Fruit fly (Drosophila melanogaster) whole organism, adult: ENCODE data around the gene sowah.

Experiments
- CG11617 ChIP-seq: fragments of 200-800 bp; sonication (Bioruptor generic); optimal IDR thresholded peaks from 2 replicates; lab custom pipeline; 2017; ENCODE audit warnings: mild to moderate bottlenecking, missing biosample characterization, missing genetic modification reagents, missing genetic modification characterization
- CG12768 ChIP-seq: fragments of 200-800 bp; sonication (Bioruptor generic); optimal IDR thresholded peaks from 2 replicates; lab custom pipeline; 2017; ENCODE audit warnings: missing biosample characterization, missing genetic modification characterization, mild to moderate bottlenecking, moderate library complexity, missing genetic modification reagents
- CG14711 ChIP-seq: fragments of 200-800 bp; sonication (Bioruptor generic); optimal IDR thresholded peaks from 2 replicates; lab custom pipeline; 2018; ENCODE audit warnings: missing biosample characterization, mild to moderate bottlenecking, missing genetic modification characterization, moderate library complexity
- CG1620 ChIP-seq: fragments of 200-800 bp; sonication (Bioruptor generic); optimal IDR thresholded peaks from 2 replicates; lab custom pipeline; 2016; ENCODE audit warnings: missing biosample characterization, missing genetic modification characterization
- CG33017 ChIP-seq: fragments of 200-800 bp; sonication (Bioruptor generic); optimal IDR thresholded peaks from 2 replicates; lab custom pipeline; 2018; ENCODE audit warnings: missing biosample characterization, mild to moderate bottlenecking, missing genetic modification characterization, moderate library complexity
- CG5204 ChIP-seq: fragments of 200-800 bp; sonication (Bioruptor generic); optimal IDR thresholded peaks from 2 replicates; lab custom pipeline; 2016; ENCODE audit warnings: missing biosample characterization, missing genetic modification characterization
- CG7045 ChIP-seq: fragments of 200-800 bp; sonication (Bioruptor generic); optimal IDR thresholded peaks from 2 replicates; lab custom pipeline; 2017; ENCODE audit warnings: missing biosample characterization, mild to moderate bottlenecking, missing genetic modification characterization
- CG7101 ChIP-seq: fragments of 200-800 bp; sonication (Bioruptor generic); optimal IDR thresholded peaks from 2 replicates; lab custom pipeline; 2018; ENCODE audit warnings: missing biosample characterization, mild to moderate bottlenecking, missing genetic modification characterization, moderate library complexity
- Clk ChIP-seq: fragments of 200-800 bp; sonication (Bioruptor generic); optimal IDR thresholded peaks from 2 replicates; lab custom pipeline; 2017; ENCODE audit warnings: missing biosample characterization, missing genetic modification characterization
- Crg-1 ChIP-seq: fragments of 200-800 bp; sonication (Bioruptor generic); optimal IDR thresholded peaks from 2 replicates; lab custom pipeline; 2016; ENCODE audit warnings: missing biosample characterization, missing genetic modification characterization
- Hr96 ChIP-seq: fragments of 200-800 bp; sonication (Bioruptor generic); optimal IDR thresholded peaks from 2 replicates; lab custom pipeline; 2016; ENCODE audit warnings: missing biosample characterization, missing genetic modification characterization
- Mnt ChIP-seq: fragments of 200-800 bp; sonication (Bioruptor generic); optimal IDR thresholded peaks from 2 replicates; lab custom pipeline; 2016; ENCODE audit warnings: missing biosample characterization, mild to moderate bottlenecking, missing genetic modification characterization
- bab1 ChIP-seq: fragments of 200-800 bp; sonication (Bioruptor generic); optimal IDR thresholded peaks from 3 replicates; lab custom pipeline; 2019; ENCODE audit warnings: missing biosample characterization, mild to moderate bottlenecking, missing genetic modification characterization, moderate library complexity
- cic ChIP-seq: fragments of 200-800 bp; sonication (Bioruptor generic); optimal IDR thresholded peaks from 2 replicates; lab custom pipeline; 2017; ENCODE audit warnings: missing biosample characterization, mild to moderate bottlenecking, missing genetic modification characterization, moderate library complexity
- cnc ChIP-seq, 2 experiments: fragments of >200 bp; optimal IDR thresholded peaks; 2 replicates each; lab custom pipeline; 2017
- kay ChIP-seq: fragments of 200-800 bp; sonication (Bioruptor generic); peaks from one replicate; lab custom pipeline; 2016; ENCODE audit warnings: missing biosample characterization, missing genetic modification characterization, borderline replicate concordance
- ovo ChIP-seq: fragments of 200-800 bp; sonication (Bioruptor generic); optimal IDR thresholded peaks from 2 replicates; lab custom pipeline; 2016; ENCODE audit warnings: missing biosample characterization, missing genetic modification characterization
- pad ChIP-seq: fragments of 200-800 bp; sonication (Bioruptor generic); optimal IDR thresholded peaks from 3 replicates; lab custom pipeline; 2017; ENCODE audit warnings: missing biosample characterization, missing genetic modification characterization, mild to moderate bottlenecking, moderate library complexity, missing genetic modification reagents
- tj ChIP-seq: fragments of 200-800 bp; sonication (Bioruptor generic); optimal IDR thresholded peaks from 3 replicates; lab custom pipeline; 2017; ENCODE audit warnings: missing biosample characterization, mild to moderate bottlenecking, missing genetic modification characterization, moderate library complexity
- toe ChIP-seq: fragments of 200-800 bp; sonication (Bioruptor generic); optimal IDR thresholded peaks from 2 replicates; lab custom pipeline; 2016; ENCODE audit warnings: missing biosample characterization, missing genetic modification characterization

sowah gene

dm6 chr3L:12606292-12606691, 34.0 kb upstream of the sowah start:
- TF ChIP-seq kay (GFP tag; lab: Kevin White, UChicago) (no peak), pad (no peak), CG14711 (tag; lab: Kevin White, UChicago) (no peak), Clk (GFP tag; lab: Kevin White, UChicago) (no peak), ovo (GFP tag; lab: Kevin White, UChicago) (no peak), CG7045 (GFP tag; lab: Kevin White, UChicago) (no peak), Crg-1 (GFP tag; lab: Kevin White, UChicago) (no peak), tj (GFP tag; lab: Kevin White, UChicago) (no peak), cnc (optimal IDR thresholded peaks at IDR 0.05; lab: Kevin White, UChicago) (no peak), Hr96 (GFP tag; lab: Kevin White, UChicago) (no peak), toe (no peak), Mnt (GFP tag; lab: Kevin White, UChicago) (no peak), CG7101 (tag; lab: Kevin White, UChicago) (no peak), bab1 (GFP tag; lab: Kevin White, UChicago) (no peak), CG11617 (GFP tag; lab: Kevin White, UChicago) (no peak), cic (GFP tag; lab: Kevin White, UChicago) (no peak), CG12768 (GFP tag; lab: Kevin White, UChicago) (no peak)

dm6 chr3L:12601190-12601863, 29.0 kb upstream of the sowah start:
- TF ChIP-seq Crg-1 (GFP tag; lab: Kevin White, UChicago) (no peak), toe (no peak), CG1620 (GFP tag; lab: Kevin White, UChicago) (no peak), bab1 (GFP tag; lab: Kevin White, UChicago) (no peak), CG33017 (tag; lab: Kevin White, UChicago) (no peak), Hr96 (GFP tag; lab: Kevin White, UChicago) (no peak), Mnt (GFP tag; lab: Kevin White, UChicago) (no peak), CG14711 (tag; lab: Kevin White, UChicago) (no peak), CG5204 (no peak), cnc (optimal IDR thresholded peaks at IDR 0.05; lab: Kevin White, UChicago) (no peak), ovo (GFP tag; lab: Kevin White, UChicago) (no peak), CG11617 (GFP tag; lab: Kevin White, UChicago) (no peak), Clk (GFP tag; lab: Kevin White, UChicago) (no peak), kay (GFP tag; lab: Kevin White, UChicago) (no peak), CG7101 (tag; lab: Kevin White, UChicago) (no peak)

dm6 chr3L:12594852-12595251, 22.5 kb upstream of the sowah start:
- TF ChIP-seq CG14711 (tag; lab: Kevin White, UChicago) (no peak), toe (no peak)

- TF ChIP-seq bab1 (GFP tag; lab: Kevin White, UChicago) (no peak), CG12768 (GFP tag; lab: Kevin White, UChicago) (no peak), CG5204 (no peak)
Measured at dm6 chr3L:12590709-12591108, 18.4 kb upstream of the sowah start.

dm6 chr3L:12589972-12590606, 17.7 kb upstream of the sowah start:
- TF ChIP-seq CG7101 (tag; lab: Kevin White, UChicago) (no peak), tj (GFP tag; lab: Kevin White, UChicago) (no peak), CG14711 (tag; lab: Kevin White, UChicago) (no peak), Clk (GFP tag; lab: Kevin White, UChicago) (no peak), CG7045 (GFP tag; lab: Kevin White, UChicago) (no peak), toe (no peak), CG12768 (GFP tag; lab: Kevin White, UChicago) (no peak), CG33017 (tag; lab: Kevin White, UChicago) (no peak)

dm6 chr3L:12588863-12589262, 16.5 kb upstream of the sowah start:
- TF ChIP-seq Crg-1 (GFP tag; lab: Kevin White, UChicago) = no peak
- no peak for TF ChIP-seq kay (GFP tag; lab: Kevin White, UChicago)
- TF ChIP-seq CG7101 (tag; lab: Kevin White, UChicago) = no peak
- no peak for TF ChIP-seq CG12768 (GFP tag; lab: Kevin White, UChicago)
- no peak for TF ChIP-seq Clk (GFP tag; lab: Kevin White, UChicago)
- no peak for TF ChIP-seq toe
- TF ChIP-seq CG5204 = no peak
- TF ChIP-seq cic (GFP tag; lab: Kevin White, UChicago) = no peak
- no peak for TF ChIP-seq cnc (optimal IDR thresholded peaks at IDR 0.05; lab: Kevin White, UChicago)
- TF ChIP-seq tj (GFP tag; lab: Kevin White, UChicago) = no peak
- TF ChIP-seq pad = no peak
- no peak for TF ChIP-seq ovo (GFP tag; lab: Kevin White, UChicago)
- TF ChIP-seq bab1 (GFP tag; lab: Kevin White, UChicago) = no peak
